Fruit fly (Drosophila melanogaster): ENCODE data around the gene yps.

dm6 chr3L:12163693-12164092 is 38.7 kb upstream of the yps start, which contains the start of gene CG9760:
- TF ChIP-seq usp (GFP tag; optimal IDR thresholded peaks at IDR 0.05) = no peak
- peak; percentile 31 for TF ChIP-seq Dll (optimal IDR thresholded peaks at IDR 0.05)

All from whole organism.